Worm (Caenorhabditis elegans): ENCODE measurements around the gene pitr-5.

DNA sequence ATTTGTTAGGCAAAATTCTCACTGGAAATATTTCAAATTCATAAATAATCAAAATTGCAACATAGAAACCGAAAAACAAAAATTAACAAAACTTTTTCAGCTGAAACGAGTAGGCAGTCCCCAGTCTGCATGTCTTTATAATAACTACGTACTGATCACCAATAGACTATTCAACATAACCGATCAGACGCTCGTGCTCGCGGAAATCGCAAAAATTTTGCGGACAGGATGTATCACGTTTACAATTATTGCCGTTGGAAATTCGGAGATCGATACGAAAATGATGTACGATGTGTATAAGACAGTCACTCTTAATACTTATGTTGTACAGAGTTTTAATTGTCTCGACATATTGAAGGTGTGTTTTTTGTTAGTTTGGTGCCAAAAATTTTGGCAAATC lies 16.7 kb downstream of the pitr-5 start:
- TF ChIP-seq ama-1 (optimal IDR thresholded peaks at IDR 0.05) (no peak), ceh-13 (GFP tag; optimal IDR thresholded peaks at IDR 0.05) (no peak), ceh-36 (tag; optimal IDR thresholded peaks at IDR 0.05) (no peak), aly-1 (tag; optimal IDR thresholded peaks at IDR 0.05) (no peak)
